Worm (Caenorhabditis elegans): ENCODE measurements around the gene sir-2.1.

The sir-2.1 gene

ce11 chrIV:10342361-10342706, 23.7 kb downstream of the sir-2.1 start (continued):
- TF ChIP-seq akir-1 (GFP tag; optimal IDR thresholded peaks at IDR 0.05) = no peak
- TF ChIP-seq attf-6 (GFP tag; IDR thresholded peaks at IDR 0.05) = no peak
- no peak for TF ChIP-seq K12H6.12 (tag; optimal IDR thresholded peaks at IDR 0.05)
- no peak for TF ChIP-seq lin-35 (GFP tag; optimal IDR thresholded peaks at IDR 0.05)
- TF ChIP-seq hmg-1.2 (GFP tag; IDR thresholded peaks at IDR 0.05) = peak; percentile 57; the same call in 1 of the 2 replicates
- no peak for TF ChIP-seq F33H1.4 (GFP tag; IDR thresholded peaks at IDR 0.05)
- no peak for TF ChIP-seq lag-1 (GFP tag; IDR thresholded peaks at IDR 0.05)
- TF ChIP-seq nhr-179 (tag; optimal IDR thresholded peaks at IDR 0.05) = no peak
- peak in 1 of 2 experiments; percentile 45 for TF ChIP-seq let-607 (tag; optimal IDR thresholded peaks at IDR 0.05)
- TF ChIP-seq nfya-1 (tag; optimal IDR thresholded peaks at IDR 0.05; ENCODE audit: borderline replicate concordance, insufficient read depth) = no peak
- no peak for TF ChIP-seq dpff-1 (tag; optimal IDR thresholded peaks at IDR 0.05)
- no peak for TF ChIP-seq bed-2 (GFP tag; IDR thresholded peaks at IDR 0.05)
- no peak for TF ChIP-seq snpc-1.3 (tag; optimal IDR thresholded peaks at IDR 0.05; ENCODE audit: insufficient read depth)
- no peak for TF ChIP-seq ztf-26 (tag; optimal IDR thresholded peaks at IDR 0.05)
- peak; percentile 44 for TF ChIP-seq dox-1 (GFP tag; IDR thresholded peaks at IDR 0.05)
- no peak for TF ChIP-seq D2030.7 (GFP tag; IDR thresholded peaks at IDR 0.05)
- no peak for TF ChIP-seq B0336.3 (GFP tag; IDR thresholded peaks at IDR 0.05)
- no peak for TF ChIP-seq C06A6.2 (GFP tag; conservative IDR thresholded peaks at IDR 0.05)
- TF ChIP-seq nhr-80 (tag; optimal IDR thresholded peaks at IDR 0.05) = peak; percentile 92
- no peak for TF ChIP-seq bed-1 (GFP tag; IDR thresholded peaks at IDR 0.05)
- no peak for TF ChIP-seq pha-4 (tag; optimal IDR thresholded peaks at IDR 0.05)
- TF ChIP-seq lin-40 (tag; optimal IDR thresholded peaks at IDR 0.05) = peak; percentile 25
- TF ChIP-seq snpc-3.4 (tag; optimal IDR thresholded peaks at IDR 0.05) = no peak
- TF ChIP-seq cebp-1 (GFP tag; IDR thresholded peaks at IDR 0.05) = no peak
- peak; percentile 68 for TF ChIP-seq cebp-1 (tag; optimal IDR thresholded peaks at IDR 0.05)
- TF ChIP-seq ets-4 (GFP tag; optimal IDR thresholded peaks at IDR 0.05) = no peak

DNA sequence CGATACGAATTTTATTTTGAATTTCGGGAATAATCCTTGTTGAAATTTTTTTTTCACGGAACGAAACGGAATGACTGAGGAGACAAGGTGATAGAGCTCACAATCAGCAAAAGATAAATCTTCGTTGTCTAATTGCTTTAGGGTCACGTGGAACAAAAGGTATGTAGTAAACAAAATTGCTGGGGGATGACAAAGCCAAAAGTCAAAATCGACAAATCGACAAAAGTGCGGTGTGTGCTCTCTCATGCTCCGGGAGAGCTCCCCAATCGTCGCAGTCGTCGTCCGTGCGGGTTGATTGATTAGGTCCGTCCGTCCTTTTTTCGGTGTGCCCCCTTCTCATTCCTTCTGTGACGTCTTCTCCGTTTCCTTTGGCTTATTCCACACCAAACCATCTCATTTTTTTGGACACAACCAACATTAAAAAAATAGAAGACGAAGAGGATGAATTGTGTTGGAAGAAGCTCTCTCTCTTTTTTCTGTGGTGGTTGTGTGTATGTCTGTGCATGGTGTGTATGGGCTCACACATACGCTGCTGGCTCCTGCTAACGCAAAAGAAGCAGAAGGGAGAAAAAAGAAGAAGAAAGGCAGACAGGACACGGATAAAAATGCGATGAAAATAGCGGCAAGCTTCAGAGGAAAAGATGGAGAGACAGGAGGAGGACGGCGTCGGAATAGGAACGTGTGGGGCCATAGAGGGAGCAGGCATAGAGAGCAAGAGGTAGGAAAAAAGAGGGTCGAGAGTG, 24.2 kb downstream of the sir-2.1 start:
- TF ChIP-seq snpc-4 (GFP tag; optimal IDR thresholded peaks at IDR 0.05) (no peak), snpc-4 (tag; optimal IDR thresholded peaks at IDR 0.05) (peak in 2 of 4 experiments; percentile 7 to 18), B0019.2 (GFP tag; conservative IDR thresholded peaks at IDR 0.05) (no peak), akir-1 (GFP tag; optimal IDR thresholded peaks at IDR 0.05) (no peak), egrh-3 (GFP tag; IDR thresholded peaks at IDR 0.05) (0 out of 2 replicates have a peak, but pooled peaks have one; percentile 48), die-1 (tag; optimal IDR thresholded peaks at IDR 0.05) (peak; percentile 3), F37B4.10 (GFP tag; IDR thresholded peaks at IDR 0.05) (no peak), ztf-18 (tag; optimal IDR thresholded peaks at IDR 0.05) (peak; percentile 14), Y56A3A.18 (GFP tag; IDR thresholded peaks at IDR 0.05) (no peak), zfh-2 (GFP tag; conservative IDR thresholded peaks at IDR 0.05) (peak; percentile 76), pha-4 (tag; optimal IDR thresholded peaks at IDR 0.05) (no peak), B0035.1 (tag; optimal IDR thresholded peaks at IDR 0.05) (peak; percentile 20), F23B12.7 (tag; optimal IDR thresholded peaks at IDR 0.05; ENCODE audit: insufficient read depth) (peak; percentile 19), lin-35 (GFP tag; optimal IDR thresholded peaks at IDR 0.05) (peak in 1 of 3 experiments; percentile 43), K12H6.12 (tag; optimal IDR thresholded peaks at IDR 0.05) (peak; percentile 36)
